Worm (Caenorhabditis elegans) whole organism, early embryonic: Measurements from ENCODE around the gene unc-32.

ENCODE experiments used
- F13C5.2 ChIP-seq: sonication (generic microtip); optimal IDR thresholded peaks from 2 replicates; lab custom pipeline; 2017; ENCODE audit warnings: mild to moderate bottlenecking, missing genetic modification characterization, inconsistent platforms, missing compliant biosample characterization
- aly-1 ChIP-seq: sonication (generic microtip); optimal IDR thresholded peaks from 2 replicates; lab custom pipeline; 2016; ENCODE audit warnings: missing genetic modification characterization, missing compliant biosample characterization
- ama-1 ChIP-seq: fragments of 150-350 bp; optimal IDR thresholded peaks from 2 replicates; lab custom pipeline; 2014
- ceh-13 ChIP-seq: fragments of 200-800 bp; sonication (Bioruptor generic); optimal IDR thresholded peaks from 2 replicates; lab custom pipeline; 2018; ENCODE audit warnings: mild to moderate bottlenecking, missing genetic modification characterization, missing compliant biosample characterization
- tra-4 ChIP-seq: sonication (generic microtip); optimal IDR thresholded peaks from 2 replicates; lab custom pipeline; 2017; ENCODE audit warnings: missing genetic modification characterization, missing compliant biosample characterization

- TF ChIP-seq F13C5.2 (tag; lab: Kevin White, UChicago) (no peak), ama-1 (lab: Kevin White, UChicago) (no peak), aly-1 (no peak), tra-4 (tag; lab: Kevin White, UChicago) (no peak), ceh-13 (GFP tag; lab: Kevin White, UChicago) (no peak)
These were observed 29.0 kb downstream of the unc-32 start for ce11 chrIII:8934378-8934777.
